Fruit fly (Drosophila melanogaster): ENCODE measurements around the gene Tim9b.

Gene Tim9b

DNA sequence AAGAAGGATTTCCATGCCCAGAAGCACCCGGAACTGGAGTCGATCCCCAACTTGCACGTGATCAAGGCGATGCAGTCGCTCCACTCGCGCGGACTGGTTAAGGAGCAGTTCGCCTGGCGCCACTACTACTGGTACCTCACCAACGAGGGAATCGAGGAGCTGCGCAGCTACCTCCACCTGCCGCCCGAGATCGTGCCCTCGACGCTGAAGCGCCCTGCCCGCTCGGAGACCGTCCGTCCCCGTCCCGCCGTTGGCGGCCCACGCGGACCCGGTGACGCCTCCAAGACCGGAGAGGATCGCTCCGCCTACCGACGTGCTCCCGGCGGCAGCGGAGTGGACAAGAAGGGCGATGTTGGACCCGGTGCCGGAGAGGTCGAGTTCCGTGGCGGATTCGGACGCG is 19.8 kb downstream of the Tim9b start:
- TF ChIP-seq Pif1B (GFP tag; optimal IDR thresholded peaks at IDR 0.05): no peak
- TF ChIP-seq CG32121 (GFP tag; IDR thresholded peaks at IDR 0.05): no peak
- no peak for TF ChIP-seq Snoo (tag; optimal IDR thresholded peaks at IDR 0.05)
- TF ChIP-seq Ets98B (GFP tag; IDR thresholded peaks at IDR 0.05): no peak
- TF ChIP-seq CG10348 (GFP tag; IDR thresholded peaks at IDR 0.05): no peak
- no peak for TF ChIP-seq CG13204 (GFP tag; optimal IDR thresholded peaks at IDR 0.05)

DNA sequence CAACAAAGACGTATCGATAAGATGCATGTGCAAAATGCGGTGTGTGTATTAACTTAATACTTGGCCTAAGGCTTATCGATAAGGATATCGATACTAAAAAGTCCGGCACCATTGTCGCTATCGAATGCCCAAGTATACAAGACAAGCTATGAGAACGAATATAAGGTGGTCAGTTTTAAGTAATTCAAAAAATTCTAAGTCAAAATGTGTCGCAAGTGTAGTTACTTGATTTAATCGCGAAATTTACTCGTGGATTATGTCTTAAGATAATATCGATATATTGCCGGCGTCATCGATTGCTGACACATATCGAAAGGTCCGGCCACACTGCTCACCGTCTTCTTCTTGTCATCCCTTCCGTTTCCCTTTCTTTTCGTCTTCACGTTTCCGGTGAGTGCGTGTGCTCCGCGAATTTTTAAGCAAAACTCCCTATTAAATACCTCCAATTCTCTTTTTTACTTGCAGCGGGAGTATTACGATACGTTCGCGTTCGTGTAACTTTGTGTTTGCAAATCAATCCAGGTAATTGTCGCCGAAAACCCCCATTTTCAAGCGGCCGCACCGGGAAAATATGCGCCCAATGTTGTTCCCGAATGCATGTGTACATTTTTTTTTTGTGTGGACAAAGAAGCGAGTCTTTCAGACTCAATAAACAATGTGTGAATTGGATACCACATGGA is 20.5 kb downstream of the Tim9b start, which contains the start of gene RpS10b:
Gene RpS10b (plus strand): TSS at position 348 of the 680 bp plus-strand sequence.
- TF ChIP-seq EcR (GFP tag; optimal IDR thresholded peaks at IDR 0.05): no peak
- peak; percentile 79 for TF ChIP-seq CG12605 (GFP tag; IDR thresholded peaks at IDR 0.05)
- TF ChIP-seq Ets98B (GFP tag; IDR thresholded peaks at IDR 0.05): peak; percentile 41
- TF ChIP-seq D1 (tag; optimal IDR thresholded peaks at IDR 0.05): no peak
- peak; percentile 93 for TF ChIP-seq Snoo (tag; optimal IDR thresholded peaks at IDR 0.05)
- no peak for TF ChIP-seq rn (GFP tag; IDR thresholded peaks at IDR 0.05)
- TF ChIP-seq CG14655 (GFP tag; optimal IDR thresholded peaks at IDR 0.05): peak; percentile 60
- peak; percentile 92 for TF ChIP-seq CG4496 (GFP tag; IDR thresholded peaks at IDR 0.05)
- TF ChIP-seq CG34367 (tag; optimal IDR thresholded peaks at IDR 0.05): peak; percentile 78
- TF ChIP-seq CG10348 (GFP tag; IDR thresholded peaks at IDR 0.05): no peak
- peak; percentile 3 for TF ChIP-seq CG9948 (tag; optimal IDR thresholded peaks at IDR 0.05)
- peak; percentile 73 for TF ChIP-seq gl (tag; optimal IDR thresholded peaks at IDR 0.05)
- peak; percentile 47 for TF ChIP-seq CG8301 (tag; optimal IDR thresholded peaks at IDR 0.05)
- TF ChIP-seq CG17806 (tag; optimal IDR thresholded peaks at IDR 0.05): peak; percentile 28
- no peak for TF ChIP-seq fd96Ca (GFP tag; IDR thresholded peaks at IDR 0.05)
- TF ChIP-seq CG15710 (tag; optimal IDR thresholded peaks at IDR 0.05): peak; percentile 67
- TF ChIP-seq Pif1B (GFP tag; optimal IDR thresholded peaks at IDR 0.05): peak; percentile 78
- peak; percentile 73 for TF ChIP-seq CG13204 (GFP tag; optimal IDR thresholded peaks at IDR 0.05)
- peak; percentile 63 for TF ChIP-seq CG8159 (tag; optimal IDR thresholded peaks at IDR 0.05)
- TF ChIP-seq CG32121 (GFP tag; IDR thresholded peaks at IDR 0.05): no peak
- TF ChIP-seq Pif1A (GFP tag; optimal IDR thresholded peaks at IDR 0.05): peak; percentile 85

DNA sequence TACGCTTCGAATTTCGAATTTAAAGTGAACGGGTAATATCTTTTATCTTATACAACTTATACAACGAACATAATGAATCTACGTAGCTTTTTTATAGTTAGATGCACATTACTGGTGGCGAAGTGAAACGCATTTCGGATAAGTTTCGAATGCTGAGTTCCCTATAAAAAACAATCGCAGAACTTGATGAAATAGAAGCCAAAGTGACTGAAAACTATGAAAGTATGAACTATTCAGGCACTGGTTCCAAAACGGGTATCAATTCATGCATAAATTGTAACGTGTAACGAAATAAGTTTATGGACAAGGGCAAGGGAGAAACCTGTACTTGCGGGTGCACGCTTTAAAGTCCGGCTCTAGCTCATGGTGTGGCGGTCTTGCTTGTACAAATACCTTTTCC is 22.5 kb downstream of the Tim9b start:
- TF ChIP-seq EcR (GFP tag; optimal IDR thresholded peaks at IDR 0.05) (no peak), Pif1B (GFP tag; optimal IDR thresholded peaks at IDR 0.05) (no peak)

DNA sequence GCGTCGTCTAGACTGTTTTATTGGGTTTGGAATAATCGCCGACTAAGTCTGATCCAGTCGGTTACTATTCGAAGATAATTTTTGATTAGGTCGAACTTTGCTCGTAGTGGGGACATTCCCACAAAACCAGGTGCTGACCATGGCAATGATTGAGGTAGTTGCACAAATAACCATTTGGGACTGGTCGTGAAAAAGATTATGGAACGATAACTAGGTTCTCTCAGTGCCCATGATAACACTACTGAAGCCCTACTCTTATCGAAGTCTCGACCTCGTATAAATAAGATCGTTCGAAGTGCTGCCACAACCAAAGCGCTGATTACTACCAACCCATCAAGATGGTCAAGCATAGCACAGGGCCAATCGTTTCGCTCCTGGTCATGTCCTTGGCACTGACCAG is 26.0 kb downstream of the Tim9b start, which contains the start of gene CG14205:
Gene CG14205 (plus strand): TSS at position 301 of the 400 bp plus-strand sequence.
- no peak for TF ChIP-seq CG9948 (tag; optimal IDR thresholded peaks at IDR 0.05)
- no peak for TF ChIP-seq CG4496 (GFP tag; IDR thresholded peaks at IDR 0.05)
- no peak for TF ChIP-seq CG8301 (tag; optimal IDR thresholded peaks at IDR 0.05)
- no peak for TF ChIP-seq Ets98B (GFP tag; IDR thresholded peaks at IDR 0.05)
- TF ChIP-seq CG14655 (GFP tag; optimal IDR thresholded peaks at IDR 0.05): no peak
- TF ChIP-seq Pif1B (GFP tag; optimal IDR thresholded peaks at IDR 0.05): no peak
- no peak for TF ChIP-seq CG12605 (GFP tag; IDR thresholded peaks at IDR 0.05)
- TF ChIP-seq D1 (tag; optimal IDR thresholded peaks at IDR 0.05): no peak
- no peak for TF ChIP-seq fd96Ca (GFP tag; IDR thresholded peaks at IDR 0.05)
- no peak for TF ChIP-seq Snoo (tag; optimal IDR thresholded peaks at IDR 0.05)
- TF ChIP-seq CG32121 (GFP tag; IDR thresholded peaks at IDR 0.05): no peak

DNA sequence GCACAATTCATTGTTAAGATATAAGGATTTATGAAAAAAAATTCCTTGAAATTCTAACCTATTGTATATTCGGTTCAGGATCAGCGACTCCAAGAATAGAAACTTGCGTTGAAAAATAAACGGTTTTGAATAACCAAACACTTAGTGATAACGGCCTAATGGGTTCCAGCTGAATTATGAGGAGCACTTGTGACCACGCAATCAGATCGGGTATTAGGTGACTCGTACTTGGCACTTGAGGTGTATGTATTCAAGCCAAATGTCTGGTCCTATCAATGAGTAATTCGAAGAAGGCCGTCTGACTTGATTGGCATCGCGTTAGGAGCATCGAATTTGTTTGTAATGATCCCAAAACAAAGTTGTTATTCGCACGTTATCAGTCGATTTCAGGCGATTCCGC is 27.8 kb downstream of the Tim9b start:
- no peak for TF ChIP-seq CG12605 (GFP tag; IDR thresholded peaks at IDR 0.05)
- TF ChIP-seq fd96Ca (GFP tag; IDR thresholded peaks at IDR 0.05): no peak
- TF ChIP-seq CG32121 (GFP tag; IDR thresholded peaks at IDR 0.05): no peak
- TF ChIP-seq CG9948 (tag; optimal IDR thresholded peaks at IDR 0.05): no peak
- TF ChIP-seq CG17806 (tag; optimal IDR thresholded peaks at IDR 0.05): no peak
- no peak for TF ChIP-seq CG4496 (GFP tag; IDR thresholded peaks at IDR 0.05)
- TF ChIP-seq rn (GFP tag; IDR thresholded peaks at IDR 0.05): no peak
- TF ChIP-seq CG10348 (GFP tag; IDR thresholded peaks at IDR 0.05): no peak
- no peak for TF ChIP-seq CG13204 (GFP tag; optimal IDR thresholded peaks at IDR 0.05)
- TF ChIP-seq CG8159 (tag; optimal IDR thresholded peaks at IDR 0.05): no peak
- TF ChIP-seq CG15710 (tag; optimal IDR thresholded peaks at IDR 0.05): no peak
- no peak for TF ChIP-seq Ets98B (GFP tag; IDR thresholded peaks at IDR 0.05)
- no peak for TF ChIP-seq Pif1A (GFP tag; optimal IDR thresholded peaks at IDR 0.05)
- TF ChIP-seq CG8301 (tag; optimal IDR thresholded peaks at IDR 0.05): no peak
- no peak for TF ChIP-seq gl (tag; optimal IDR thresholded peaks at IDR 0.05)
- TF ChIP-seq EcR (GFP tag; optimal IDR thresholded peaks at IDR 0.05): no peak
- TF ChIP-seq D1 (tag; optimal IDR thresholded peaks at IDR 0.05): no peak
- TF ChIP-seq CG34367 (tag; optimal IDR thresholded peaks at IDR 0.05): no peak
- no peak for TF ChIP-seq Snoo (tag; optimal IDR thresholded peaks at IDR 0.05)
- no peak for TF ChIP-seq Pif1B (GFP tag; optimal IDR thresholded peaks at IDR 0.05)

DNA sequence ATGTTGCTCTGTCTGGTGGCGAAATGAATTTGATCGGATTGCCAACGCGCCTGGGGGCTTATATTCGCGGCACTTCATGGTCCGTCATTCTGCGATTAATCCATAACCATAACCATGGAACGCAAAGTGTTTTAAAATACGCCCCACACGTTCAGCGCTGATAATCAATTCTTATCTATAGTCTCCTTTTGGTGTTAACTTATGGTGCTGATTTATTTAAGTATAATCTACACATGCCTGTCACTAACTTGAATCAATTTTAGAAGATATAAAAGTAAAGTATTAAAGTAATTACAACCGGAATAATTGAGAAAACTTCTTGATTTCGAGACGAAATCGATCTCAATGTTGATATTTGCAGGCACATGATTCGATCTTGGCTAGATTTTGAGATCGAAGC is 28.3 kb downstream of the Tim9b start, which contains the start of gene CG14219:
Gene CG14219 (minus strand): TSS at position 101 of the 400 bp plus-strand sequence.
- TF ChIP-seq Ets98B (GFP tag; IDR thresholded peaks at IDR 0.05) (no peak), Pif1B (GFP tag; optimal IDR thresholded peaks at IDR 0.05) (no peak), Pif1A (GFP tag; optimal IDR thresholded peaks at IDR 0.05) (no peak), gl (tag; optimal IDR thresholded peaks at IDR 0.05) (no peak), CG4496 (GFP tag; IDR thresholded peaks at IDR 0.05) (no peak), CG34367 (tag; optimal IDR thresholded peaks at IDR 0.05) (no peak), CG8159 (tag; optimal IDR thresholded peaks at IDR 0.05) (no peak), D1 (tag; optimal IDR thresholded peaks at IDR 0.05) (no peak), CG10348 (GFP tag; IDR thresholded peaks at IDR 0.05) (no peak), rn (GFP tag; IDR thresholded peaks at IDR 0.05) (no peak), CG13204 (GFP tag; optimal IDR thresholded peaks at IDR 0.05) (no peak), CG9948 (tag; optimal IDR thresholded peaks at IDR 0.05) (no peak), CG8301 (tag; optimal IDR thresholded peaks at IDR 0.05) (no peak), CG32121 (GFP tag; IDR thresholded peaks at IDR 0.05) (no peak), fd96Ca (GFP tag; IDR thresholded peaks at IDR 0.05) (no peak)

Data from whole organism, pupa.